Fruit fly (Drosophila melanogaster): Measurements from ENCODE around the gene CG13794.

The CG13794 gene

dm6 chr2L:7685290-7685689 lies 37.3 kb downstream of the CG13794 start (continued):
- TF ChIP-seq al (GFP tag; IDR thresholded peaks at IDR 0.05) (no peak), salm (tag; optimal IDR thresholded peaks at IDR 0.05) (peak; percentile 30), bcd (GFP tag; optimal IDR thresholded peaks at IDR 0.05) (no peak), CG3281 (GFP tag; optimal IDR thresholded peaks at IDR 0.05) (no peak), Vsx1 (GFP tag; optimal IDR thresholded peaks at IDR 0.05) (no peak), CG11695 (GFP tag; IDR thresholded peaks at IDR 0.05) (no peak), repo (GFP tag; optimal IDR thresholded peaks at IDR 0.05) (no peak), CoRest (tag; optimal IDR thresholded peaks at IDR 0.05) (no peak), gsb-n (tag; optimal IDR thresholded peaks at IDR 0.05) (no peak)

DNA sequence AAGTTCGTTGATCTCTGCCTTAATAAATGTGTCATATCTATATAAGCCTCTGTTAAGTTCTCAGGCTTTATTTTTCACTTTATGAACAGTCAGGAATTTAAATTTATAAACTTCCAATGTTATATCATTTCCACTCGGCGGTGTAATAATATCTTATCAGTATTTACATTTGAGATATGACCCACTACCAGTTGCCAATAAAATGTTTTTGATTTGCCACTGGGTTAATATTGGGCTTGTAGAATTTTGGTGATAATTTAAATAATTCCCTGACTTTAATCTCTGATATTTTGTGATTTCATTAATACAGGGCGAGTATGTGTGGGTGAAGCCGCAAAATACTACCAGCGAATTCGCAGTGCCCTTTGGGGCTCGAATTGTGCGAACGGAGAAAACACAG lies 42.3 kb downstream of the CG13794 start:
- TF ChIP-seq Pdp1 (GFP tag; optimal IDR thresholded peaks at IDR 0.05) (peak in 1 of 2 experiments; percentile 26), exex (tag; optimal IDR thresholded peaks at IDR 0.05) (peak; percentile 63), Sox100B (GFP tag; optimal IDR thresholded peaks at IDR 0.05) (no peak), mirr (GFP tag; optimal IDR thresholded peaks at IDR 0.05) (peak; percentile 85)

- TF ChIP-seq CG10979 (tag; optimal IDR thresholded peaks at IDR 0.05) (no peak), CG30431 (GFP tag; optimal IDR thresholded peaks at IDR 0.05) (no peak), Ets65A (GFP tag) (peak; percentile 55), fd102C (GFP tag; optimal IDR thresholded peaks at IDR 0.05) (no peak), ham (GFP tag; IDR thresholded peaks at IDR 0.05) (no peak), Gsc (GFP tag; IDR thresholded peaks at IDR 0.05) (no peak), CTCF (GFP tag; optimal IDR thresholded peaks at IDR 0.05) (no peak), CG7786 (GFP tag; optimal IDR thresholded peaks at IDR 0.05) (no peak), gsb (GFP tag; IDR thresholded peaks at IDR 0.05) (no peak), CG4328 (GFP tag; optimal IDR thresholded peaks at IDR 0.05) (no peak), CoRest (tag; optimal IDR thresholded peaks at IDR 0.05) (no peak), GATAe (GFP tag; conservative IDR thresholded peaks at IDR 0.05) (peak; percentile 43), psq (GFP tag; optimal IDR thresholded peaks at IDR 0.05) (no peak), Hmr (GFP tag; optimal IDR thresholded peaks at IDR 0.05) (peak; percentile 50), gsb-n (tag; optimal IDR thresholded peaks at IDR 0.05) (no peak), CG10267 (tag; optimal IDR thresholded peaks at IDR 0.05) (no peak), chinmo (GFP tag; IDR thresholded peaks at IDR 0.05; ENCODE audit: partially characterized antibody) (0 out of 4 replicates have a peak, but pooled peaks have one; percentile 68), Vsx1 (GFP tag; optimal IDR thresholded peaks at IDR 0.05) (peak; percentile 8), CG8359 (GFP tag; optimal IDR thresholded peaks at IDR 0.05; ENCODE audit: borderline replicate concordance) (no peak), gcm2 (GFP tag; optimal IDR thresholded peaks at IDR 0.05) (no peak), CG17361 (GFP tag; IDR thresholded peaks at IDR 0.05) (no peak), vvl (GFP tag; IDR thresholded peaks at IDR 0.05) (no peak), CG4404 (GFP tag; IDR thresholded peaks at IDR 0.05) (no peak), CG2129 (GFP tag; IDR thresholded peaks at IDR 0.05; ENCODE audit: partially characterized antibody) (no peak), sug (tag; optimal IDR thresholded peaks at IDR 0.05) (peak; percentile 22), CG5245 (GFP tag; optimal IDR thresholded peaks at IDR 0.05) (no peak), Jarid2 (GFP tag; optimal IDR thresholded peaks at IDR 0.05) (no peak), CG14014 (GFP tag; IDR thresholded peaks at IDR 0.05) (no peak), CG16815 (GFP tag; optimal IDR thresholded peaks at IDR 0.05) (no peak), CG12659 (GFP tag; optimal IDR thresholded peaks at IDR 0.05) (no peak), Lim3 (GFP tag; IDR thresholded peaks at IDR 0.05) (no peak), PHDP (tag; optimal IDR thresholded peaks at IDR 0.05) (no peak), CG7839 (tag; optimal IDR thresholded peaks at IDR 0.05) (no peak), corto (GFP tag; optimal IDR thresholded peaks at IDR 0.05) (no peak), kni (GFP tag; optimal IDR thresholded peaks at IDR 0.05) (no peak), CG1792 (GFP tag; optimal IDR thresholded peaks at IDR 0.05) (no peak), cato (GFP tag; optimal IDR thresholded peaks at IDR 0.05; ENCODE audit: borderline replicate concordance) (no peak)
These were observed 44.4 kb downstream of the CG13794 start for dm6 chr2L:7678095-7678784.

Data from whole organism, embryonic.